Fruit fly (Drosophila melanogaster): ENCODE results near the gene Pbp45.

The Pbp45 gene

dm6 chr3R:15793372-15793802 lies 45.9 kb downstream of the Pbp45 start, which contains the start of gene nsl1 (continued):
- TF ChIP-seq spab (GFP tag; optimal IDR thresholded peaks at IDR 0.05) (peak; percentile 3), dsx (GFP tag; optimal IDR thresholded peaks at IDR 0.05; ENCODE audit: poor library complexity, severe bottlenecking) (peak; percentile 48), fd85E (GFP tag; optimal IDR thresholded peaks at IDR 0.05) (no peak), CG10669 (GFP tag; optimal IDR thresholded peaks at IDR 0.05) (no peak), pdm3 (GFP tag; optimal IDR thresholded peaks at IDR 0.05) (peak; percentile 45), Sox15 (GFP tag; optimal IDR thresholded peaks at IDR 0.05) (no peak), Gug (GFP tag; IDR thresholded peaks at IDR 0.05) (no peak), acj6 (GFP tag; optimal IDR thresholded peaks at IDR 0.05) (peak; percentile 46)

DNA sequence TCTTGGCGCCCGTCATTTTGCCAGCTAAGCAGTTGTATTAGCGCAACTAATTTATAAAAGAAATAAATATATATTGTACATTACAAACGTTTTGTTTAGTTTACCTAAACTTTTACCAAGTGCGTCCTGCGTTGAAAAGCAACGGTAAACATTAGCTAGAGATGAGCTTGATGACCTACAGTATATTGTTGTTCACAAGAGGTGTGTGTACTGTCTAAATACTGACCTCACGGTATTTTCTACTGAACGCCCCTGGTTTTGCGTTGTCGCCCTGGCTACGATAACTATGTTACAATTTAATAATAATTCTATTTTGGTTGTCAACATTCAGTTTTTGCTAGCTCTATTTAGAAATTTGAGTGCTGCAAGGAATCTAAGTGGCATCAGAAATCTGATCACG lies 46.9 kb downstream of the Pbp45 start, which contains the start of gene Acyp2:
Acyp2 (plus strand) TSS at position 262 of the 400 bp plus-strand sequence.
- TF ChIP-seq CG8119 (GFP tag; IDR thresholded peaks at IDR 0.05): no peak
- peak; percentile 22 for TF ChIP-seq CG3919 (GFP tag; optimal IDR thresholded peaks at IDR 0.05)
- TF ChIP-seq Sox14 (GFP tag; optimal IDR thresholded peaks at IDR 0.05): no peak
- no peak for TF ChIP-seq CG11902 (GFP tag; optimal IDR thresholded peaks at IDR 0.05)
- TF ChIP-seq Eip93F (GFP tag; optimal IDR thresholded peaks at IDR 0.05): no peak
- peak; percentile 45 for TF ChIP-seq Hr39 (GFP tag; optimal IDR thresholded peaks at IDR 0.05)
- TF ChIP-seq Met (GFP tag; optimal IDR thresholded peaks at IDR 0.05): peak; percentile 7
- no peak for TF ChIP-seq fd59A (GFP tag; optimal IDR thresholded peaks at IDR 0.05)
- TF ChIP-seq dsx (GFP tag; optimal IDR thresholded peaks at IDR 0.05; ENCODE audit: poor library complexity, severe bottlenecking): peak; percentile 86
- no peak for TF ChIP-seq Blimp-1 (GFP tag; optimal IDR thresholded peaks at IDR 0.05)
- TF ChIP-seq Hr4 (GFP tag; optimal IDR thresholded peaks at IDR 0.05): peak; percentile 0
- TF ChIP-seq esn (GFP tag; optimal IDR thresholded peaks at IDR 0.05): peak; percentile 26
- TF ChIP-seq Eip78C (GFP tag): no peak
- TF ChIP-seq fkh (GFP tag; optimal IDR thresholded peaks at IDR 0.05): peak; percentile 62
- TF ChIP-seq Hr38 (GFP tag; optimal IDR thresholded peaks at IDR 0.05): no peak
- TF ChIP-seq CG11762 (GFP tag; optimal IDR thresholded peaks at IDR 0.05; ENCODE audit: insufficient read depth): no peak
- peak; percentile 32 for TF ChIP-seq lz (GFP tag; optimal IDR thresholded peaks at IDR 0.05)
- TF ChIP-seq achi (GFP tag; optimal IDR thresholded peaks at IDR 0.05): no peak
- TF ChIP-seq CG15336 (GFP tag; IDR thresholded peaks at IDR 0.05): no peak
- peak; percentile 30 for TF ChIP-seq pdm3 (GFP tag; optimal IDR thresholded peaks at IDR 0.05)
- no peak for TF ChIP-seq CG10669 (GFP tag; optimal IDR thresholded peaks at IDR 0.05)
- no peak for TF ChIP-seq Ets96B (tag; optimal IDR thresholded peaks at IDR 0.05)
- no peak for TF ChIP-seq spab (GFP tag; optimal IDR thresholded peaks at IDR 0.05)
- no peak for TF ChIP-seq eg (GFP tag; IDR thresholded peaks at IDR 0.05)
- no peak for TF ChIP-seq topi (GFP tag; optimal IDR thresholded peaks at IDR 0.05)
- no peak for TF ChIP-seq svp (GFP tag)
- TF ChIP-seq acj6 (GFP tag; optimal IDR thresholded peaks at IDR 0.05): no peak
- no peak for TF ChIP-seq Gug (GFP tag; IDR thresholded peaks at IDR 0.05)
- TF ChIP-seq Smox (GFP tag; optimal IDR thresholded peaks at IDR 0.05): peak; percentile 22
- peak; percentile 37 for TF ChIP-seq cyc (GFP tag; optimal IDR thresholded peaks at IDR 0.05)
- peak; percentile 42 for TF ChIP-seq CG31627 (GFP tag; optimal IDR thresholded peaks at IDR 0.05)
- peak; percentile 11 for TF ChIP-seq OdsH (GFP tag; optimal IDR thresholded peaks at IDR 0.05)
- TF ChIP-seq Eip75B (GFP tag; optimal IDR thresholded peaks at IDR 0.05): no peak
- TF ChIP-seq CG16779 (tag; optimal IDR thresholded peaks at IDR 0.05): no peak

DNA sequence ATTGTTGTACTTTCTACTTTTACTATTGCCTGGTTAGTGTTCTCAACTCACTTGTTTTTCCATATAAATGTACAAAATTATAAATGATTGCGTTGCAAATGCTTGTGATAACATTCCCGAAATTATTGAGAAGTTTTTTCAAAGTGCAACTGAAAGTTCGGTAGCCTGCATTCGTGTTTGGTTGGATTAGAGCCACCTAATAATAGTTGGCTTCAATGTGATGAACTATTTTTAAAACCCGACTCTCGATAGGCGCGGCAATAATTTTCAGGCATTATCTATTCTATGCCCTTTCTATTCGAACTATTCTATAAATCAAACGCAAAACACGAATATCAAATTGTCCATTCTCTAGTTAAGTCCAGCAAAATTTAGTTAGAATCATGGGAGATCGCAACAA lies 51.1 kb downstream of the Pbp45 start, which contains the start of gene Uros2:
Uros2 (plus strand) TSS at position 301 of the 400 bp plus-strand sequence.
- TF ChIP-seq Met (GFP tag; optimal IDR thresholded peaks at IDR 0.05): no peak
- TF ChIP-seq net (GFP tag; optimal IDR thresholded peaks at IDR 0.05): no peak
- TF ChIP-seq CG1621 (tag; optimal IDR thresholded peaks at IDR 0.05): no peak
- no peak for TF ChIP-seq CG7368 (GFP tag; optimal IDR thresholded peaks at IDR 0.05)
